Fruit fly (Drosophila melanogaster) whole organism, adult: ENCODE measurements around the gene CG14142.
A peak's percentile ranks its signal among the peaks of the same experiment; 100 is the strongest.

Source experiments
- CG11617 ChIP-seq: fragments of 200-800 bp; sonication (Bioruptor generic); optimal IDR thresholded peaks from 2 replicates; lab custom pipeline; 2017; ENCODE audit warnings: mild to moderate bottlenecking, missing biosample characterization, missing genetic modification reagents, missing genetic modification characterization
- CG12768 ChIP-seq: fragments of 200-800 bp; sonication (Bioruptor generic); optimal IDR thresholded peaks from 2 replicates; lab custom pipeline; 2017; ENCODE audit warnings: missing biosample characterization, missing genetic modification characterization, mild to moderate bottlenecking, moderate library complexity, missing genetic modification reagents
- Mnt ChIP-seq: fragments of 200-800 bp; sonication (Bioruptor generic); optimal IDR thresholded peaks from 2 replicates; lab custom pipeline; 2016; ENCODE audit warnings: missing biosample characterization, mild to moderate bottlenecking, missing genetic modification characterization
- kay ChIP-seq: fragments of 200-800 bp; sonication (Bioruptor generic); peaks from one replicate; lab custom pipeline; 2016; ENCODE audit warnings: missing biosample characterization, missing genetic modification characterization, borderline replicate concordance
- tj ChIP-seq: fragments of 200-800 bp; sonication (Bioruptor generic); optimal IDR thresholded peaks from 3 replicates; lab custom pipeline; 2017; ENCODE audit warnings: missing biosample characterization, mild to moderate bottlenecking, missing genetic modification characterization, moderate library complexity

- TF ChIP-seq tj (GFP tag; lab: Kevin White, UChicago), result peak; percentile 58
- no peak for TF ChIP-seq CG11617 (GFP tag; lab: Kevin White, UChicago)
- TF ChIP-seq kay (GFP tag; lab: Kevin White, UChicago), result no peak
- no peak for TF ChIP-seq Mnt (GFP tag; lab: Kevin White, UChicago)
- no peak for TF ChIP-seq CG12768 (GFP tag; lab: Kevin White, UChicago)
These were observed 45.6 kb downstream of the CG14142 start for dm6 chr3L:11218892-11219291.
